Worm (Caenorhabditis elegans) whole organism, L1 larva: ENCODE data around the gene rabs-5.

Experiments used
- C16A3.4 ChIP-seq: fragments of 150-350 bp; optimal IDR thresholded peaks from 2 replicates; lab custom pipeline; 2014; ENCODE audit warnings: missing biosample characterization, missing genetic modification characterization
- F16B12.6 ChIP-seq: fragments of 150-350 bp; optimal IDR thresholded peaks from 2 replicates; lab custom pipeline; 2014; ENCODE audit warnings: missing biosample characterization, missing genetic modification characterization
- aha-1 ChIP-seq: fragments of 150-350 bp; optimal IDR thresholded peaks from 2 replicates; lab custom pipeline; 2014; ENCODE audit warnings: missing biosample characterization, missing genetic modification characterization
- alr-1 ChIP-seq: fragments of 200-800 bp; sonication (Bioruptor generic); optimal IDR thresholded peaks from 2 replicates; lab custom pipeline; 2018; ENCODE audit warnings: borderline replicate concordance, mild to moderate bottlenecking, missing genetic modification characterization, missing compliant biosample characterization
- ceh-63 ChIP-seq: fragments of 200-800 bp; sonication (Bioruptor generic); optimal IDR thresholded peaks from 2 replicates; lab custom pipeline; 2018; ENCODE audit warnings: mild to moderate bottlenecking, missing genetic modification characterization, missing compliant biosample characterization
- ceh-88 ChIP-seq: fragments of 200-800 bp; sonication (Bioruptor generic); IDR thresholded peaks from 2 replicates; pipeline ENCODE4 v1.3.6; 2022; ENCODE audit warnings: missing genetic modification characterization, missing compliant biosample characterization
- ces-1 ChIP-seq: fragments of 150-350 bp; optimal IDR thresholded peaks from 2 replicates; lab custom pipeline; 2014; ENCODE audit warnings: missing biosample characterization, missing genetic modification reagents, missing genetic modification characterization
- efl-1 ChIP-seq, 4 experiments: fragments of 150-350 bp; optimal IDR thresholded peaks in 3 of 4; peaks in 1 of 4; 1 replicate in 1 of 4; 2 replicates in 3 of 4; lab custom pipeline; 2014; ENCODE audit warnings: missing biosample characterization in 2 of 4, missing genetic modification characterization in 2 of 4, missing genetic modification reagents in 2 of 4
- elt-2 ChIP-seq: sonication (generic microtip); optimal IDR thresholded peaks from 2 replicates; lab custom pipeline; 2016; ENCODE audit warnings: missing genetic modification characterization, mild to moderate bottlenecking, inconsistent platforms, missing compliant biosample characterization, missing genetic modification reagents
- ets-5 ChIP-seq: fragments of 200-800 bp; sonication (Bioruptor generic); IDR thresholded peaks from 2 replicates; pipeline ENCODE4 v1.3.6; 2022; ENCODE audit warnings: missing genetic modification characterization, missing compliant biosample characterization
- fkh-10 ChIP-seq: sonication (generic microtip); optimal IDR thresholded peaks from 2 replicates; lab custom pipeline; 2017; ENCODE audit warnings: missing biosample characterization, missing genetic modification reagents, missing genetic modification characterization
- fkh-8 ChIP-seq: sonication (generic microtip); optimal IDR thresholded peaks from 2 replicates; lab custom pipeline; 2016; ENCODE audit warnings: mild to moderate bottlenecking, missing genetic modification characterization, missing compliant biosample characterization
- hlh-17 ChIP-seq: fragments of 200-800 bp; sonication (Bioruptor generic); optimal IDR thresholded peaks from 2 replicates; lab custom pipeline; 2018; ENCODE audit warnings: missing genetic modification characterization, mild to moderate bottlenecking, missing compliant biosample characterization, moderate library complexity, borderline replicate concordance
- irx-1 ChIP-seq: sonication (generic microtip); optimal IDR thresholded peaks from 2 replicates; lab custom pipeline; 2016; ENCODE audit warnings: missing genetic modification characterization, missing compliant biosample characterization
- isw-1 ChIP-seq: fragments of 200-800 bp; sonication (Bioruptor generic); IDR thresholded peaks from 2 replicates; pipeline ENCODE4 v1.3.6; 2022; ENCODE audit warnings: missing genetic modification characterization, missing compliant biosample characterization
- lin-13 ChIP-seq: fragments of 150-350 bp; optimal IDR thresholded peaks from 2 replicates; lab custom pipeline; 2014; ENCODE audit warnings: missing biosample characterization, missing genetic modification reagents, missing genetic modification characterization
- lin-14 ChIP-seq: fragments of 200-800 bp; sonication (Bioruptor generic); optimal IDR thresholded peaks from 2 replicates; lab custom pipeline; 2018; ENCODE audit warnings: mild to moderate bottlenecking, missing genetic modification characterization, moderate library complexity, missing compliant biosample characterization
- lin-15B ChIP-seq: fragments of 150-350 bp; sonication (generic microtip); optimal IDR thresholded peaks from 3 replicates; lab custom pipeline; 2014; ENCODE audit warnings: missing biosample characterization, missing genetic modification characterization
- mab-9 ChIP-seq: fragments of 200-800 bp; sonication (Bioruptor generic); IDR thresholded peaks from 2 replicates; pipeline ENCODE4 v1.3.6; 2022; ENCODE audit warnings: missing genetic modification reagents, missing genetic modification characterization, missing compliant biosample characterization
- nhr-19 ChIP-seq: fragments of 200-800 bp; sonication (Bioruptor generic); conservative IDR thresholded peaks from 2 replicates; pipeline ENCODE4 v1.3.6; 2022; ENCODE audit warnings: missing genetic modification characterization, missing compliant biosample characterization
- nhr-237 ChIP-seq: fragments of 150-350 bp; optimal IDR thresholded peaks from 2 replicates; lab custom pipeline; 2014; ENCODE audit warnings: missing biosample characterization, missing genetic modification characterization
- nhr-28 ChIP-seq: fragments of 150-350 bp; optimal IDR thresholded peaks from 2 replicates; lab custom pipeline; 2014; ENCODE audit warnings: missing biosample characterization, missing genetic modification characterization
- nhr-84 ChIP-seq: sonication (generic microtip); optimal IDR thresholded peaks from 2 replicates; lab custom pipeline; 2017; ENCODE audit warnings: missing biosample characterization, missing genetic modification characterization
- pag-3 ChIP-seq: sonication (generic microtip); optimal IDR thresholded peaks from 2 replicates; lab custom pipeline; 2017; ENCODE audit warnings: missing genetic modification characterization, mild to moderate bottlenecking, missing compliant biosample characterization, antibody characterized with exemption, borderline replicate concordance; ENCODE audit not compliant: insufficient read depth
- skn-1 ChIP-seq: fragments of 150-350 bp; optimal IDR thresholded peaks from 2 replicates; lab custom pipeline; 2014; ENCODE audit warnings: missing biosample characterization, missing genetic modification characterization
- snpc-4 ChIP-seq: fragments of 150-350 bp; optimal IDR thresholded peaks from 2 replicates; lab custom pipeline; 2014; ENCODE audit warnings: missing biosample characterization, missing genetic modification characterization
- swsn-7 ChIP-seq: sonication (generic microtip); optimal IDR thresholded peaks from 2 replicates; lab custom pipeline; 2016; ENCODE audit warnings: missing genetic modification characterization, missing compliant biosample characterization
- unc-30 ChIP-seq: sonication (generic microtip); optimal IDR thresholded peaks from 2 replicates; lab custom pipeline; 2017; ENCODE audit warnings: missing biosample characterization, missing genetic modification characterization
- unc-86 ChIP-seq: sonication (generic microtip); optimal IDR thresholded peaks from 2 replicates; lab custom pipeline; 2016; ENCODE audit warnings: missing genetic modification characterization, missing compliant biosample characterization
- vab-15 ChIP-seq: sonication (generic microtip); optimal IDR thresholded peaks from 2 replicates; lab custom pipeline; 2017; ENCODE audit warnings: missing genotype, mild to moderate bottlenecking, missing genetic modification characterization, missing compliant biosample characterization
- zag-1 ChIP-seq: fragments of 150-350 bp; optimal IDR thresholded peaks from 2 replicates; lab custom pipeline; 2014; ENCODE audit warnings: missing biosample characterization, missing genetic modification characterization
- zip-4 ChIP-seq: fragments of 200-800 bp; sonication (Bioruptor generic); optimal IDR thresholded peaks from 2 replicates; lab custom pipeline; 2018; ENCODE audit warnings: mild to moderate bottlenecking, missing genetic modification characterization, moderate library complexity, missing compliant biosample characterization
- ztf-4 ChIP-seq: fragments of 150-350 bp; optimal IDR thresholded peaks from 2 replicates; lab custom pipeline; 2014; ENCODE audit warnings: missing biosample characterization, missing genetic modification characterization

The rabs-5 gene

ce11 chrIV:8086552-8086951 lies 20.9 kb downstream of the rabs-5 start, which contains the start of gene nsy-7:
nsy-7 (minus strand) TSS chrIV:8086652.
- TF ChIP-seq isw-1 (GFP tag; lab: Robert Waterston, UW) = no peak
- no peak for TF ChIP-seq irx-1 (tag; lab: Kevin White, UChicago)
- TF ChIP-seq zip-4 = no peak
- TF ChIP-seq nhr-28 (tag; lab: Kevin White, UChicago) = no peak
- no peak for TF ChIP-seq ztf-4 (tag; lab: Kevin White, UChicago)
- TF ChIP-seq, all 84 proteins: peak for 0

- TF ChIP-seq lin-14 (GFP tag; lab: Kevin White, UChicago) (peak; percentile 32), ces-1 (GFP tag; lab: Kevin White, UChicago) (no peak)
These were observed 26.6 kb downstream of the rabs-5 start for ce11 chrIV:8080782-8081181.

- TF ChIP-seq vab-15 (tag; lab: Kevin White, UChicago) (no peak), ceh-88 (GFP tag; lab: Robert Waterston, UW) (no peak), nhr-84 (tag; lab: Kevin White, UChicago) (no peak), elt-2 (tag; lab: Kevin White, UChicago) (no peak), C16A3.4 (tag; lab: Kevin White, UChicago) (no peak), lin-15B (tag; lab: Kevin White, UChicago) (no peak), lin-13 (GFP tag; lab: Kevin White, UChicago) (no peak), zip-4 (no peak), mab-9 (no peak), aha-1 (tag; lab: Kevin White, UChicago) (no peak), pag-3 (no peak), ztf-4 (tag; lab: Kevin White, UChicago) (no peak), hlh-17 (GFP tag; lab: Kevin White, UChicago) (no peak), skn-1 (tag; lab: Kevin White, UChicago) (no peak), unc-30 (no peak), ceh-63 (GFP tag; lab: Kevin White, UChicago) (no peak), unc-86 (tag; lab: Kevin White, UChicago) (no peak), fkh-8 (tag; lab: Kevin White, UChicago) (no peak), zag-1 (tag; lab: Kevin White, UChicago) (no peak)
These were observed 27.2 kb downstream of the rabs-5 start for ce11 chrIV:8080166-8080565.

- TF ChIP-seq zag-1 (tag; lab: Kevin White, UChicago) (no peak), nhr-237 (tag; lab: Kevin White, UChicago) (no peak), fkh-10 (GFP tag; lab: Kevin White, UChicago) (peak; percentile 62), efl-1 (optimal IDR thresholded peaks at IDR 0.05; lab: Kevin White, UChicago) (no peak), efl-1 (GFP tag; optimal IDR thresholded peaks at IDR 0.05 in 1 of 2; lab: Kevin White, UChicago) (peak in 1 of 2 experiments; percentile 54), mab-9 (no peak), ets-5 (GFP tag; lab: Robert Waterston, UW) (no peak), C16A3.4 (tag; lab: Kevin White, UChicago) (no peak), F16B12.6 (tag; lab: Kevin White, UChicago) (no peak), alr-1 (tag; lab: Kevin White, UChicago) (no peak)
- TF ChIP-seq, all 84 proteins: peak for 2
These were observed 30.9 kb downstream of the rabs-5 start for ce11 chrIV:8076511-8076910.

DNA sequence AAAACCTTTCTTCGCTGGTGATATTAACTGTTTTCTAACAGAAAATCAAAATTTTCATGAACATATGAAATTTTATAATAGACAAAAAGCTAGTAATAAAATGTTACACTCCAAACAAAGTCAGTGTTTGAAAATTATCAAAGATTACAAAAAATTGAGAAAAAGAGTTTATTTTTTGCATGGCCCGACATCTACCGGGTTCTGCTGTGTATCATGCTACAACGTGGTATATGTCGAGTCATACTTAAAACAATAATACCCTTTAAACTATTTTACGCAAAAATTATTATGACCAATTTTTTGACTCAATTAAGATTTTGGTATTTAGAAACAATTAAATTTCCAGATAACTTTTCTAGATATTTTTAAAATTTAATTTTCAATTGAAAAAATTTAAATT lies 31.9 kb downstream of the rabs-5 start:
- no peak for TF ChIP-seq ets-5 (GFP tag; lab: Robert Waterston, UW)
- TF ChIP-seq swsn-7 = no peak
- peak; percentile 51 for TF ChIP-seq snpc-4 (tag; lab: Kevin White, UChicago)
- TF ChIP-seq nhr-19 (GFP tag; lab: Robert Waterston, UW) = no peak
